Worm (Caenorhabditis elegans) whole organism, young adult: ENCODE data around the gene irld-65.

Experiments used
- B0019.2 ChIP-seq: fragments of 200-800 bp; sonication (Bioruptor generic); conservative IDR thresholded peaks from 2 replicates; pipeline ENCODE4 v1.3.6; 2022; ENCODE audit warnings: missing genetic modification reagents, missing genetic modification characterization, missing compliant biosample characterization
- B0035.1 ChIP-seq: sonication (generic microtip); optimal IDR thresholded peaks from 2 replicates; lab custom pipeline; 2016; ENCODE audit warnings: missing genetic modification characterization, mild to moderate bottlenecking, missing compliant biosample characterization, missing genotype, missing genetic modification reagents
- C06A6.2 ChIP-seq: fragments of 200-800 bp; sonication (Bioruptor generic); conservative IDR thresholded peaks from 2 replicates; pipeline ENCODE4 v1.3.6; 2022; ENCODE audit warnings: missing genetic modification characterization, missing compliant biosample characterization
- F37B4.10 ChIP-seq: fragments of 200-800 bp; sonication (Bioruptor generic); IDR thresholded peaks from 2 replicates; pipeline ENCODE4 v1.3.6; 2022; ENCODE audit warnings: missing genetic modification characterization, missing compliant biosample characterization
- F39B2.1 ChIP-seq: fragments of 200-800 bp; sonication (Bioruptor generic); IDR thresholded peaks from 2 replicates; pipeline ENCODE4 v1.3.6; 2022; ENCODE audit warnings: missing genetic modification reagents, missing genetic modification characterization, missing compliant biosample characterization
- F52B5.7 ChIP-seq: sonication (generic microtip); optimal IDR thresholded peaks from 2 replicates; lab custom pipeline; 2016; ENCODE audit warnings: mild to moderate bottlenecking, missing genetic modification characterization, missing compliant biosample characterization
- F57A8.1 ChIP-seq: fragments of 200-800 bp; sonication (Bioruptor generic); optimal IDR thresholded peaks from 2 replicates; lab custom pipeline; 2018; ENCODE audit warnings: mild to moderate bottlenecking, missing genetic modification characterization, moderate library complexity, missing compliant biosample characterization
- Y53F4B.3 ChIP-seq: fragments of 200-800 bp; sonication (Bioruptor generic); IDR thresholded peaks from 2 replicates; pipeline ENCODE4 v1.3.6; 2022; ENCODE audit warnings: missing genetic modification reagents, missing genetic modification characterization, missing compliant biosample characterization
- ZK185.1 ChIP-seq: sonication (generic microtip); optimal IDR thresholded peaks from 2 replicates; lab custom pipeline; 2016; ENCODE audit warnings: mild to moderate bottlenecking, missing genetic modification characterization, missing compliant biosample characterization; ENCODE audit not compliant: poor library complexity, severe bottlenecking
- aptf-3 ChIP-seq: fragments of 200-800 bp; sonication (Bioruptor generic); IDR thresholded peaks from 2 replicates; pipeline ENCODE4 v1.3.6; 2022; ENCODE audit warnings: missing genetic modification characterization, missing compliant biosample characterization
- atf-7 ChIP-seq: sonication (generic microtip); optimal IDR thresholded peaks from 2 replicates; lab custom pipeline; 2017; ENCODE audit warnings: mild to moderate bottlenecking, missing genetic modification characterization, missing compliant biosample characterization
- bed-2 ChIP-seq: fragments of 200-800 bp; sonication (Bioruptor generic); IDR thresholded peaks from 2 replicates; pipeline ENCODE4 v1.3.6; 2022; ENCODE audit warnings: missing genetic modification reagents, missing genetic modification characterization, missing compliant biosample characterization
- cebp-1 ChIP-seq, 2 experiments: fragments of 200-800 bp in 1 of 2; sonication (Bioruptor generic) in 1 of 2; sonication (generic microtip) in 1 of 2; IDR thresholded peaks in 1 of 2; optimal IDR thresholded peaks in 1 of 2; 2 replicates each; pipeline versions ENCODE4 v1.3.6 to Lab custom; 2017 to 2022; ENCODE audit warnings: missing compliant biosample characterization in 2 of 2, missing genetic modification characterization in 2 of 2, mild to moderate bottlenecking in 1 of 2, missing genetic modification reagents in 1 of 2, moderate library complexity in 1 of 2
- ceh-27 ChIP-seq: fragments of 200-800 bp; sonication (Bioruptor generic); optimal IDR thresholded peaks from 2 replicates; lab custom pipeline; 2018; ENCODE audit warnings: mild to moderate bottlenecking, missing genetic modification characterization, moderate library complexity, missing compliant biosample characterization
- ceh-91 ChIP-seq: fragments of 200-800 bp; sonication (Bioruptor generic); IDR thresholded peaks from 2 replicates; pipeline ENCODE4 v1.3.6; 2022; ENCODE audit warnings: missing genetic modification reagents, missing genetic modification characterization, missing compliant biosample characterization
- chd-7 ChIP-seq: sonication (generic microtip); optimal IDR thresholded peaks from 2 replicates; lab custom pipeline; 2016; ENCODE audit warnings: mild to moderate bottlenecking, missing genetic modification characterization, moderate library complexity, missing compliant biosample characterization
- die-1 ChIP-seq: sonication (generic microtip); optimal IDR thresholded peaks from 2 replicates; lab custom pipeline; 2016; ENCODE audit warnings: missing genotype, mild to moderate bottlenecking, missing genetic modification characterization, missing compliant biosample characterization
- dpff-1 ChIP-seq: sonication (generic microtip); optimal IDR thresholded peaks from 2 replicates; lab custom pipeline; 2017; ENCODE audit warnings: mild to moderate bottlenecking, missing genetic modification characterization, missing compliant biosample characterization
- egl-18 ChIP-seq: fragments of 200-800 bp; sonication (Bioruptor generic); IDR thresholded peaks from 2 replicates; pipeline ENCODE4 v1.3.6; 2022; ENCODE audit warnings: missing genetic modification reagents, missing genetic modification characterization, missing compliant biosample characterization
- fkh-3 ChIP-seq: sonication (generic microtip); optimal IDR thresholded peaks from 2 replicates; lab custom pipeline; 2016; ENCODE audit warnings: mild to moderate bottlenecking, missing genetic modification characterization, missing compliant biosample characterization
- him-1 ChIP-seq: sonication (generic microtip); optimal IDR thresholded peaks from 2 replicates; lab custom pipeline; 2016; ENCODE audit warnings: missing genotype, missing genetic modification reagents, missing genetic modification characterization, missing compliant biosample characterization
- hlh-12 ChIP-seq: sonication (generic microtip); optimal IDR thresholded peaks from 2 replicates; lab custom pipeline; 2016; ENCODE audit warnings: missing genetic modification characterization, missing compliant biosample characterization
- hmg-1.2 ChIP-seq: fragments of 200-800 bp; sonication (Bioruptor generic); IDR thresholded peaks from 2 replicates; pipeline ENCODE4 v1.3.6; 2022; ENCODE audit warnings: missing genetic modification reagents, missing genetic modification characterization, missing compliant biosample characterization
- hrde-1 ChIP-seq: sonication (generic microtip); optimal IDR thresholded peaks from 2 replicates; lab custom pipeline; 2016; ENCODE audit warnings: missing genetic modification characterization, mild to moderate bottlenecking, missing compliant biosample characterization, moderate library complexity, missing genotype, missing genetic modification reagents, borderline replicate concordance
- lin-35 ChIP-seq, 3 experiments: fragments of 150-350 bp in 2 of 3; sonication (generic microtip) in 1 of 3; optimal IDR thresholded peaks; 2 replicates each; lab custom pipeline; 2014 to 2018; ENCODE audit warnings: missing biosample characterization in 3 of 3, missing genetic modification characterization in 3 of 3, missing genetic modification reagents in 3 of 3
- lin-40 ChIP-seq: sonication (generic microtip); optimal IDR thresholded peaks from 2 replicates; lab custom pipeline; 2016; ENCODE audit warnings: missing genetic modification characterization, mild to moderate bottlenecking, missing compliant biosample characterization, missing genotype, missing genetic modification reagents
- lsy-27 ChIP-seq: sonication (generic microtip); optimal IDR thresholded peaks from 2 replicates; lab custom pipeline; 2017; ENCODE audit warnings: missing genetic modification characterization, mild to moderate bottlenecking, missing compliant biosample characterization, antibody characterized with exemption, missing genotype, borderline replicate concordance; ENCODE audit not compliant: insufficient read depth
- madf-6 ChIP-seq: fragments of 200-800 bp; sonication (Bioruptor generic); IDR thresholded peaks from 2 replicates; pipeline ENCODE4 v1.3.6; 2022; ENCODE audit warnings: missing genetic modification reagents, missing genetic modification characterization, missing compliant biosample characterization
- mes-4 ChIP-seq: sonication (generic microtip); optimal IDR thresholded peaks from 2 replicates; lab custom pipeline; 2016; ENCODE audit warnings: missing genotype, missing genetic modification characterization, missing compliant biosample characterization
- nfyb-1 ChIP-seq: fragments of 200-800 bp; sonication (Bioruptor generic); IDR thresholded peaks from 2 replicates; pipeline ENCODE4 v1.3.6; 2022; ENCODE audit warnings: missing genetic modification reagents, missing genetic modification characterization, missing compliant biosample characterization
- nhr-27 ChIP-seq: fragments of 200-800 bp; sonication (Bioruptor generic); optimal IDR thresholded peaks from 2 replicates; lab custom pipeline; 2018; ENCODE audit warnings: mild to moderate bottlenecking, missing genetic modification characterization, moderate library complexity, missing compliant biosample characterization
- rcor-1 ChIP-seq: fragments of 200-800 bp; sonication (Bioruptor generic); IDR thresholded peaks from 2 replicates; pipeline ENCODE4 v1.3.6; 2022; ENCODE audit warnings: missing genetic modification reagents, missing genetic modification characterization, missing compliant biosample characterization
- rpc-1 ChIP-seq, 2 experiments: fragments of 150-350 bp in 1 of 2; sonication (generic microtip) in 1 of 2; optimal IDR thresholded peaks; 2 replicates each; lab custom pipeline; 2014 to 2018; ENCODE audit warnings: missing biosample characterization in 1 of 2, missing genetic modification characterization in 1 of 2, missing genetic modification reagents in 1 of 2, missing genotype in 1 of 2
- sdz-38 ChIP-seq: sonication (generic microtip); optimal IDR thresholded peaks from 2 replicates; lab custom pipeline; 2016; ENCODE audit warnings: missing genotype, missing genetic modification characterization, missing compliant biosample characterization
- sea-2 ChIP-seq: fragments of 200-800 bp; sonication (Bioruptor generic); IDR thresholded peaks from 2 replicates; pipeline ENCODE4 v1.3.6; 2022; ENCODE audit warnings: missing genetic modification characterization, missing compliant biosample characterization
- snpc-1.1 ChIP-seq: sonication (generic microtip); optimal IDR thresholded peaks from 2 replicates; lab custom pipeline; 2017; ENCODE audit warnings: missing genetic modification characterization, mild to moderate bottlenecking, missing compliant biosample characterization, antibody characterized with exemption, moderate library complexity, missing genotype, missing genetic modification reagents; ENCODE audit not compliant: insufficient read depth
- snpc-1.3 ChIP-seq: sonication (generic microtip); optimal IDR thresholded peaks from 2 replicates; lab custom pipeline; 2017; ENCODE audit warnings: missing genetic modification characterization, mild to moderate bottlenecking, missing compliant biosample characterization, antibody characterized with exemption, moderate library complexity, missing genotype, missing genetic modification reagents; ENCODE audit not compliant: insufficient read depth
- snpc-3.4 ChIP-seq: sonication (generic microtip); optimal IDR thresholded peaks from 2 replicates; lab custom pipeline; 2017; ENCODE audit warnings: missing genetic modification characterization, mild to moderate bottlenecking, missing compliant biosample characterization, antibody characterized with exemption, moderate library complexity, missing genotype, missing genetic modification reagents
- tbp1 ChIP-seq: fragments of 200-800 bp; sonication (Bioruptor generic); optimal IDR thresholded peaks from 2 replicates; lab custom pipeline; 2018; ENCODE audit warnings: mild to moderate bottlenecking, missing genetic modification characterization, missing compliant biosample characterization
- tbx-9 ChIP-seq: sonication (generic microtip); optimal IDR thresholded peaks from 2 replicates; lab custom pipeline; 2016; ENCODE audit warnings: borderline replicate concordance, missing genetic modification characterization, inconsistent platforms, missing compliant biosample characterization
- unc-62 ChIP-seq: fragments of 150-350 bp; optimal IDR thresholded peaks from 2 replicates; lab custom pipeline; 2014; ENCODE audit warnings: missing biosample characterization, missing genetic modification reagents, missing genetic modification characterization
- zfh-2 ChIP-seq: fragments of 200-800 bp; sonication (Bioruptor generic); conservative IDR thresholded peaks from 2 replicates; pipeline ENCODE4 v1.3.6; 2022; ENCODE audit warnings: missing genetic modification reagents, missing genetic modification characterization, missing compliant biosample characterization
- zim-3 ChIP-seq: sonication (generic microtip); optimal IDR thresholded peaks from 2 replicates; lab custom pipeline; 2017; ENCODE audit warnings: mild to moderate bottlenecking, missing genetic modification characterization, moderate library complexity, missing compliant biosample characterization
- ztf-25 ChIP-seq: fragments of 200-800 bp; sonication (Bioruptor generic); IDR thresholded peaks from 2 replicates; pipeline ENCODE4 v1.3.6; 2022; ENCODE audit warnings: missing genetic modification reagents, missing genetic modification characterization, missing compliant biosample characterization
- ztf-28 ChIP-seq: fragments of 200-800 bp; sonication (Bioruptor generic); IDR thresholded peaks from 2 replicates; pipeline ENCODE4 v1.3.6; 2022; ENCODE audit warnings: missing genetic modification reagents, missing genetic modification characterization, missing compliant biosample characterization
- ztf-6 ChIP-seq: fragments of 200-800 bp; sonication (Bioruptor generic); IDR thresholded peaks from 2 replicates; pipeline ENCODE4 v1.3.6; 2022; ENCODE audit warnings: missing genetic modification reagents, missing genetic modification characterization, missing compliant biosample characterization

Gene irld-65

DNA sequence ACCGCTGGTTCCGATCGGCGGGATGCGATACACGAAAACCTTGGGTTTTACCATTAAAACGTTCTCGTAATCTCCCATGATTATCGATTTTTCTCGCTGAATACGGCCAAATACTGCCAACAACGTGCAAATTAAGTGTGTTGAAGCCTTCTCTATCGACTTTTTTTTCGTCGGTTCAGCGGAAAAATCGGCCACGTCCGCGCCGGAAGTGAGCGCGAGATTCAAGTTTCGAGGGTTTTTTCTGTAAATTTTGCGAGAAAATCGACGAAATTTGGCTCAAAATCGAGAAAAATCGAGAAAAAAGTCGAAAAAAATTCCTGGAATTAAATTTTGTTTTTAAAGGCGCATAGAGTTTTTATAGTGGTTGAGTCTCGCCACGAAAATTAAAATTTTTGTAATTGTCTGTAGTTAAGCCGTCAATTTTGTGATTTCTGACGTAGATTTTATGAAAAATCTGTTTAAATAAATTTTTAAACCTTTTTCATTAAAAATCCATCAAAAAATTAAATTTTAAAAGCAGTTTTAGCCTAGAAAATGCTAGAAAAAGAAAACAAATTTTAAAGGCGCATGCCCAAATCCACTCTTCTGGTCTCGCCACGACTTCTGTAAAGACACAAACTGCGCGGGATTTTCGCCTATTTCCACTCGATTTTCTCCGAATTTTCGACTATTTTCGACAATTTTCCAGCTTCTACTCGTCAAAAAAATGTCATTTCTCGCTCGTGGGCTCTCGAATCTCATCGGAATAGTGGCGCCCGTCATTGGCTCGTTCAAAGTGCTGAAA, 18.5 kb downstream of the irld-65 start, which contains the start of the genes ncap-1 and Y110A2AR.1 (continued):
- TF ChIP-seq egl-18 (no peak), hmg-1.2 (GFP tag; lab: Robert Waterston, UW) (peak; percentile 25; the same call in 1 of the 2 replicates), ztf-28 (GFP tag; lab: Robert Waterston, UW) (no peak), F52B5.7 (no peak), tbx-9 (tag; lab: Kevin White, UChicago) (no peak), F37B4.10 (GFP tag; lab: Robert Waterston, UW) (no peak), mes-4 (tag; lab: Kevin White, UChicago) (no peak), snpc-3.4 (tag; lab: Kevin White, UChicago) (no peak), aptf-3 (GFP tag; lab: Robert Waterston, UW) (no peak), nfyb-1 (no peak), madf-6 (GFP tag; lab: Robert Waterston, UW) (peak; percentile 93), cebp-1 (GFP tag; IDR thresholded peaks at IDR 0.05; lab: Robert Waterston, UW) (no peak), cebp-1 (tag; optimal IDR thresholded peaks at IDR 0.05; lab: Kevin White, UChicago) (no peak), hrde-1 (tag; lab: Kevin White, UChicago) (no peak), ceh-27 (no peak), lin-40 (tag; lab: Kevin White, UChicago) (no peak), hlh-12 (tag; lab: Kevin White, UChicago) (no peak), nhr-27 (no peak), F39B2.1 (GFP tag; lab: Robert Waterston, UW) (no peak), B0019.2 (GFP tag; lab: Robert Waterston, UW) (no peak), ceh-91 (GFP tag; lab: Robert Waterston, UW) (peak; percentile 87), fkh-3 (no peak), zfh-2 (GFP tag; lab: Robert Waterston, UW) (no peak), ztf-25 (GFP tag; lab: Robert Waterston, UW) (no peak), die-1 (tag; lab: Kevin White, UChicago) (no peak), atf-7 (tag; lab: Kevin White, UChicago) (no peak), bed-2 (GFP tag; lab: Robert Waterston, UW) (no peak), ZK185.1 (tag; lab: Kevin White, UChicago) (no peak), tbp1 (GFP tag; lab: Kevin White, UChicago) (peak; percentile 28), lin-35 (GFP tag; optimal IDR thresholded peaks at IDR 0.05; lab: Kevin White, UChicago) (no peak), sdz-38 (tag; lab: Kevin White, UChicago) (no peak), C06A6.2 (GFP tag; lab: Robert Waterston, UW) (no peak), him-1 (tag; lab: Kevin White, UChicago) (no peak), chd-7 (tag; lab: Kevin White, UChicago) (no peak), F57A8.1 (GFP tag; lab: Kevin White, UChicago) (no peak), unc-62 (GFP tag; lab: Kevin White, UChicago) (no peak), snpc-1.1 (tag; lab: Kevin White, UChicago) (peak; percentile 4), lsy-27 (tag; lab: Kevin White, UChicago) (no peak), rcor-1 (GFP tag; lab: Robert Waterston, UW) (0 out of 2 replicates have a peak, but pooled peaks have one; percentile 29), snpc-1.3 (tag; lab: Kevin White, UChicago) (peak; percentile 5), rpc-1 (optimal IDR thresholded peaks at IDR 0.05; lab: Kevin White, UChicago) (no peak), rpc-1 (tag; optimal IDR thresholded peaks at IDR 0.05; lab: Kevin White, UChicago) (no peak), dpff-1 (no peak), ztf-6 (GFP tag; lab: Robert Waterston, UW) (no peak), sea-2 (GFP tag; lab: Robert Waterston, UW) (no peak), zim-3 (no peak), B0035.1 (tag; lab: Kevin White, UChicago) (no peak), Y53F4B.3 (GFP tag; lab: Robert Waterston, UW) (no peak)
